Worm (Caenorhabditis elegans) whole organism, midembryonic: ENCODE data around the gene cpna-2.

Source experiments
- T22C8.4 ChIP-seq: fragments of 200-800 bp; sonication (Bioruptor generic); IDR thresholded peaks from 2 replicates; pipeline ENCODE4 v1.3.6; 2022; ENCODE audit warnings: missing genetic modification characterization, missing compliant biosample characterization
- flt-1 ChIP-seq: fragments of 200-800 bp; sonication (Bioruptor generic); IDR thresholded peaks from 2 replicates; pipeline ENCODE4 v1.3.6; 2022; ENCODE audit warnings: missing genetic modification characterization, missing compliant biosample characterization
- klf-2 ChIP-seq: fragments of 200-800 bp; sonication (Bioruptor generic); conservative IDR thresholded peaks from 2 replicates; pipeline ENCODE4 v1.3.6; 2022; ENCODE audit warnings: missing genetic modification reagents, missing genetic modification characterization, missing compliant biosample characterization
- med-1 ChIP-seq: sonication (generic microtip); optimal IDR thresholded peaks from 2 replicates; lab custom pipeline; 2017; ENCODE audit warnings: missing genetic modification characterization, mild to moderate bottlenecking, missing compliant biosample characterization, antibody characterized with exemption, missing genetic modification reagents; ENCODE audit not compliant: insufficient read depth
- ref-1 ChIP-seq: fragments of 200-800 bp; sonication (Bioruptor generic); conservative IDR thresholded peaks from 2 replicates; pipeline ENCODE4 v1.3.6; 2022; ENCODE audit warnings: missing genetic modification reagents, missing genetic modification characterization, missing compliant biosample characterization
- tab-1 ChIP-seq: fragments of 200-800 bp; sonication (Bioruptor generic); IDR thresholded peaks from 2 replicates; pipeline ENCODE4 v1.3.6; 2022; ENCODE audit warnings: missing genetic modification characterization, missing compliant biosample characterization
- ztf-23 ChIP-seq: fragments of 200-800 bp; sonication (Bioruptor generic); IDR thresholded peaks from 2 replicates; pipeline ENCODE4 v1.3.6; 2022; ENCODE audit warnings: missing genetic modification reagents, missing genetic modification characterization, missing compliant biosample characterization
- ztf-29 ChIP-seq: fragments of 200-800 bp; sonication (Bioruptor generic); IDR thresholded peaks from 2 replicates; pipeline ENCODE4 v1.3.6; 2022; ENCODE audit warnings: missing genetic modification reagents, missing genetic modification characterization, missing compliant biosample characterization

ce11 chrII:7698406-7698805 lies 26.3 kb upstream of the cpna-2 start, which contains the start of gene B0495.5:
- TF ChIP-seq ztf-29 (GFP tag; lab: Robert Waterston, UW) (no peak), ref-1 (GFP tag; lab: Robert Waterston, UW) (no peak), med-1 (GFP tag; lab: Kevin White, UChicago) (no peak), klf-2 (GFP tag; lab: Robert Waterston, UW) (no peak), flt-1 (no peak), T22C8.4 (GFP tag; lab: Robert Waterston, UW) (no peak), tab-1 (GFP tag; lab: Robert Waterston, UW) (no peak), ztf-23 (no peak)
